Fruit fly (Drosophila melanogaster) whole organism: Measurements from ENCODE around the gene CG13992.

ENCODE experiments used
- CG8478 ChIP-seq: fragments of >200 bp; optimal IDR thresholded peaks from 2 replicates; lab custom pipeline; 2018; ENCODE audit warnings: inconsistent platforms
- EcR ChIP-seq, 2 experiments: fragments of >200 bp; optimal IDR thresholded peaks; 2 replicates each; lab custom pipeline; 2017; ENCODE audit warnings: missing biosample characterization in 2 of 2, missing genetic modification characterization in 2 of 2, missing genetic modification reagents in 2 of 2

DNA sequence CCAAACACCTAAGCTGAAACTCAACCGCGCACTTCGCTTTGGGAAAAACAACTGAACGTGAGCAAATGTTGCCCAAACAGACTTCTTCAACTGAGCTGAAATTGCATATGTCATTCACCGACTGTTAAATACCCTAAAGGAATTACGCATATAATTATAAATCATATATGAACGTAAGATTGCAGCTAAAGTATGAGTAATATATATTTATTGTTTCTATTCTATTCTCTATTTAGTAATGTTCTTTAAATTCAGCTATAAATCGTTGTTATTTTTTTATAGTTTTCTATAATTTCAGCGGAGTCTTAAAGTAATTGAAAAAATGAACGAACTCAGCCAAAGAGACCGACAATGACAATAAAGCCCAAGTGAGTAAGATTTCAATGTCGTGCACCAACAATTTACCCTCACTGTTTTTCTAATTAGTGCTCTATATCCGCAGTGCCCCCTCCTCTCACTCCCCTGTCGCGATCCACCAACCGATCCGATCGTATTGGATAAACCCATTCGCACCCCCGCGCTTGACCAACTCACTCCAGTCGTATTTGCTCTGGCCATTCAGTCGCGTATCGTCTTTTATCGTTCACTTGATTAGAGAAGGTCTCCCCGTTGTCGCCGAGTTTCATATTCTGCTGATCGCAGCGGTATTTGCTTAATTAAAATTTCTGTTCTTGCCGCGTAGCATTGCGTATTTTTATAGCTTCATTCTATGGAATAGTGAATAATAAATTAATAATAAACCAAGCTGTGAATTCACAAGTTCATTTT is 44.9 kb upstream of the CG13992 start, which contains the start of gene CG9098:
- TF ChIP-seq CG8478 (lab: Kevin White, UChicago): no peak
- no peak for TF ChIP-seq EcR (GFP tag; optimal IDR thresholded peaks at IDR 0.05; lab: Kevin White, UChicago)
